Worm (Caenorhabditis elegans) whole organism, late embryonic: ENCODE measurements around the gene lgc-58.

Experiments
- elt-2 ChIP-seq: sonication (generic microtip); optimal IDR thresholded peaks from 2 replicates; lab custom pipeline; 2016; ENCODE audit warnings: missing genetic modification reagents, missing genetic modification characterization, missing compliant biosample characterization
- hlh-8 ChIP-seq: sonication (generic microtip); optimal IDR thresholded peaks from 2 replicates; lab custom pipeline; 2016; ENCODE audit warnings: missing genotype, missing genetic modification characterization, missing compliant biosample characterization
- nfya-1 ChIP-seq: sonication (generic microtip); optimal IDR thresholded peaks from 2 replicates; lab custom pipeline; 2017; ENCODE audit warnings: missing genetic modification characterization, mild to moderate bottlenecking, missing compliant biosample characterization, antibody characterized with exemption, moderate library complexity
- nhr-11 ChIP-seq: fragments of 150-350 bp; optimal IDR thresholded peaks from 2 replicates; lab custom pipeline; 2014; ENCODE audit warnings: missing biosample characterization, missing genetic modification characterization
- pax-1 ChIP-seq: fragments of 150-350 bp; optimal IDR thresholded peaks from 2 replicates; lab custom pipeline; 2014; ENCODE audit warnings: missing biosample characterization, missing genetic modification characterization
- ttx-3 ChIP-seq: sonication (generic microtip); optimal IDR thresholded peaks from 2 replicates; lab custom pipeline; 2016; ENCODE audit warnings: missing genetic modification reagents, missing genetic modification characterization, missing compliant biosample characterization

DNA sequence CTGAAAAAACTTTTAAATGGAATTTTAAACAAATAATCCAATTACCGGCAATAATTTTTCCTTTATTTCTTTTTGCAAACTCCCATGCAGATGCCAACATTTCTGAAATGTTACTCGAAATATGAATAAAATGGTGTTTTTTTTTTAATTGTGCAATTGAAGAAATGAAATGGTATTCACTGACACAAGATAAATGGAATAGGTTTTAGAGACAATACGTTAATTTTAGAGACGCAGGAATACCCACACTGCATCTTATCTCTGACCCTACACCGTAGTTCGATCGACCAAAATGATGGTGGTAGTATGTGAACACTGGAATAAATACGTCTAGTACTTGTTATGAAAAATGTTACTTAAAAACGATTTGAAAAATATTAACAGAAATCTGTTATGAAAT is 37.5 kb downstream of the lgc-58 start, which contains the start of gene prx-3:
- TF ChIP-seq nfya-1 (tag; lab: Kevin White, UChicago) (no peak), hlh-8 (tag; lab: Kevin White, UChicago) (no peak), nhr-11 (no peak), ttx-3 (no peak), pax-1 (no peak), elt-2 (tag; lab: Kevin White, UChicago) (peak; percentile 4)
